Fruit fly (Drosophila melanogaster) whole organism, embryonic: Measurements from ENCODE around the gene Ppm1.

Experiments used
- Antp ChIP-seq: fragments of 200-800 bp; sonication (Bioruptor generic); optimal IDR thresholded peaks from 3 replicates; lab custom pipeline; 2016; ENCODE audit warnings: missing biosample characterization, missing genetic modification characterization
- Blimp-1 ChIP-seq: fragments of 200-800 bp; sonication (Bioruptor generic); optimal IDR thresholded peaks from 3 replicates; lab custom pipeline; 2018; ENCODE audit warnings: missing biosample characterization, missing genetic modification characterization, mild to moderate bottlenecking, moderate library complexity, missing genetic modification reagents
- CG10267 ChIP-seq: fragments of 200-800 bp; sonication (Bioruptor generic); optimal IDR thresholded peaks from 2 replicates; lab custom pipeline; 2018; ENCODE audit warnings: missing biosample characterization, mild to moderate bottlenecking, missing genetic modification characterization, moderate library complexity
- CG10654 ChIP-seq: fragments of 200-800 bp; sonication (Bioruptor generic); optimal IDR thresholded peaks from 2 replicates; lab custom pipeline; 2016; ENCODE audit warnings: missing biosample characterization, missing genetic modification characterization
- CG12236 ChIP-seq: fragments of 200-800 bp; sonication (Bioruptor generic); optimal IDR thresholded peaks from 2 replicates; lab custom pipeline; 2016; ENCODE audit warnings: missing biosample characterization, missing genetic modification characterization
- CG16779 ChIP-seq: fragments of 200-800 bp; sonication (Bioruptor generic); IDR thresholded peaks from 2 replicates; pipeline ENCODE4 v1.3.6; 2022; ENCODE audit warnings: missing biosample characterization, missing genetic modification characterization
- CG16815 ChIP-seq: fragments of 200-800 bp; sonication (Bioruptor generic); optimal IDR thresholded peaks from 3 replicates; lab custom pipeline; 2017; ENCODE audit warnings: missing biosample characterization, mild to moderate bottlenecking, missing genetic modification characterization
- CG17328 ChIP-seq: fragments of 200-800 bp; sonication (Bioruptor generic); IDR thresholded peaks from 2 replicates; pipeline ENCODE4 v1.3.6; 2022; ENCODE audit warnings: missing biosample characterization, missing genetic modification characterization
- CG17361 ChIP-seq: fragments of 200-800 bp; sonication (Bioruptor generic); IDR thresholded peaks from 3 replicates; pipeline ENCODE4 v1.3.6; 2022; ENCODE audit warnings: missing biosample characterization, missing genetic modification characterization
- CG17829 ChIP-seq: fragments of 200-800 bp; optimal IDR thresholded peaks from 2 replicates; lab custom pipeline; 2019; ENCODE audit warnings: missing biosample characterization, mild to moderate bottlenecking, missing genetic modification characterization, moderate library complexity
- CG18011 ChIP-seq: fragments of 200-800 bp; sonication (Bioruptor generic); optimal IDR thresholded peaks from 2 replicates; lab custom pipeline; 2017; ENCODE audit warnings: missing biosample characterization, missing genetic modification characterization, mild to moderate bottlenecking, moderate library complexity, missing genotype
- CG2116 ChIP-seq: fragments of 200-800 bp; sonication (Bioruptor generic); optimal IDR thresholded peaks from 3 replicates; lab custom pipeline; 2018; ENCODE audit warnings: missing biosample characterization, mild to moderate bottlenecking, missing genetic modification characterization
- CG2129 ChIP-seq: fragments of 200-800 bp; sonication (Bioruptor generic); IDR thresholded peaks from 2 replicates; pipeline ENCODE4 v1.3.6; 2022; ENCODE audit warnings: missing biosample characterization, missing genetic modification characterization; ENCODE audit not compliant: partially characterized antibody
- CG2199 ChIP-seq: fragments of 200-800 bp; sonication (Bioruptor generic); IDR thresholded peaks from 3 replicates; pipeline ENCODE4 v1.3.6; 2022; ENCODE audit warnings: missing biosample characterization, missing genetic modification characterization
- CG2875 ChIP-seq: fragments of 200-800 bp; sonication (Bioruptor generic); optimal IDR thresholded peaks from 2 replicates; lab custom pipeline; 2017; ENCODE audit warnings: missing biosample characterization, mild to moderate bottlenecking, missing genetic modification characterization, missing genetic modification reagents
- CG30431 ChIP-seq: fragments of 200-800 bp; sonication (Bioruptor generic); optimal IDR thresholded peaks from 2 replicates; lab custom pipeline; 2017; ENCODE audit warnings: missing biosample characterization, missing genetic modification characterization
- CG32767 ChIP-seq: fragments of 200-800 bp; sonication (Bioruptor generic); IDR thresholded peaks from 2 replicates; pipeline ENCODE4 v1.3.6; 2022; ENCODE audit warnings: missing biosample characterization, missing genetic modification characterization
- CG4424 ChIP-seq: fragments of 200-800 bp; sonication (Bioruptor generic); optimal IDR thresholded peaks from 3 replicates; lab custom pipeline; 2016; ENCODE audit warnings: missing biosample characterization, missing genetic modification characterization
- CG5953 ChIP-seq: fragments of 200-800 bp; sonication (Bioruptor generic); IDR thresholded peaks from 2 replicates; pipeline ENCODE4 v1.3.6; 2022; ENCODE audit warnings: missing biosample characterization, missing genetic modification characterization
- CG6765 ChIP-seq: fragments of 200-800 bp; sonication (Bioruptor generic); optimal IDR thresholded peaks from 3 replicates; lab custom pipeline; 2017; ENCODE audit warnings: missing biosample characterization, mild to moderate bottlenecking, missing genetic modification characterization
- CG7839 ChIP-seq: fragments of 200-800 bp; sonication (Bioruptor generic); optimal IDR thresholded peaks from 3 replicates; lab custom pipeline; 2018; ENCODE audit warnings: missing biosample characterization, mild to moderate bottlenecking, missing genetic modification characterization, moderate library complexity
- CG9215 ChIP-seq: fragments of 200-800 bp; sonication (Bioruptor generic); IDR thresholded peaks from 2 replicates; pipeline ENCODE4 v1.3.6; 2022; ENCODE audit warnings: missing biosample characterization, missing genetic modification characterization
- Camta ChIP-seq: fragments of 200-800 bp; sonication (Bioruptor generic); optimal IDR thresholded peaks from 2 replicates; lab custom pipeline; 2016; ENCODE audit warnings: missing biosample characterization, missing genetic modification characterization
- Chrac-16 ChIP-seq: fragments of 200-800 bp; sonication (Bioruptor generic); optimal IDR thresholded peaks from 3 replicates; lab custom pipeline; 2016; ENCODE audit warnings: missing biosample characterization, missing genetic modification characterization
- CrebB ChIP-seq: fragments of 200-800 bp; sonication (Bioruptor generic); optimal IDR thresholded peaks from 3 replicates; lab custom pipeline; 2018; ENCODE audit warnings: missing biosample characterization, mild to moderate bottlenecking, missing genetic modification characterization
- D19A ChIP-seq: fragments of 200-800 bp; optimal IDR thresholded peaks from 3 replicates; lab custom pipeline; 2019; ENCODE audit warnings: missing biosample characterization, mild to moderate bottlenecking, missing genetic modification characterization, moderate library complexity
- D19B ChIP-seq: fragments of 200-800 bp; sonication (Bioruptor generic); optimal IDR thresholded peaks from 2 replicates; lab custom pipeline; 2017; ENCODE audit warnings: missing biosample characterization, mild to moderate bottlenecking, missing genetic modification characterization
- H15 ChIP-seq: fragments of 200-800 bp; sonication (Bioruptor generic); IDR thresholded peaks from 3 replicates; pipeline ENCODE4 v1.3.6; 2022; ENCODE audit warnings: missing biosample characterization, missing genetic modification characterization
- Hsf ChIP-seq: fragments of 200-800 bp; sonication (Bioruptor generic); optimal IDR thresholded peaks from 3 replicates; lab custom pipeline; 2016; ENCODE audit warnings: missing biosample characterization, missing genetic modification characterization
- Mrtf ChIP-seq: fragments of 200-800 bp; sonication (Bioruptor generic); IDR thresholded peaks from 3 replicates; pipeline ENCODE4 v1.3.6; 2022; ENCODE audit warnings: missing biosample characterization, missing genetic modification characterization
- Pdp1 ChIP-seq, 2 experiments: fragments of 200-800 bp; sonication (Bioruptor generic); optimal IDR thresholded peaks; 3 replicates each; lab custom pipeline; 2016; ENCODE audit warnings: missing biosample characterization in 2 of 2, missing genetic modification characterization in 2 of 2, mild to moderate bottlenecking in 1 of 2, moderate library complexity in 1 of 2
- Sox102F ChIP-seq: fragments of 200-800 bp; sonication (Bioruptor generic); optimal IDR thresholded peaks from 2 replicates; lab custom pipeline; 2018; ENCODE audit warnings: missing biosample characterization, mild to moderate bottlenecking, missing genetic modification characterization, moderate library complexity
- Vsx1 ChIP-seq: fragments of 200-800 bp; sonication (Bioruptor generic); optimal IDR thresholded peaks from 2 replicates; lab custom pipeline; 2017; ENCODE audit warnings: missing biosample characterization, mild to moderate bottlenecking, missing genetic modification characterization, missing genetic modification reagents
- ac ChIP-seq: fragments of 200-800 bp; sonication (Bioruptor generic); optimal IDR thresholded peaks from 3 replicates; lab custom pipeline; 2017; ENCODE audit warnings: missing biosample characterization, mild to moderate bottlenecking, missing genetic modification characterization
- eve ChIP-seq, 2 experiments: fragments of >200 bp; optimal IDR thresholded peaks; 2 replicates each; lab custom pipeline; 2017; ENCODE audit warnings: missing biosample characterization in 2 of 2, missing genetic modification characterization in 2 of 2
- fd96Cb ChIP-seq: fragments of 200-800 bp; sonication (Bioruptor generic); optimal IDR thresholded peaks from 2 replicates; lab custom pipeline; 2018; ENCODE audit warnings: missing biosample characterization, mild to moderate bottlenecking, missing genetic modification characterization, moderate library complexity
- grau ChIP-seq: fragments of 200-800 bp; optimal IDR thresholded peaks from 3 replicates; lab custom pipeline; 2019; ENCODE audit warnings: missing biosample characterization, mild to moderate bottlenecking, missing genetic modification characterization, moderate library complexity
- gro ChIP-seq: fragments of 200-800 bp; sonication (Bioruptor generic); optimal IDR thresholded peaks from 2 replicates; lab custom pipeline; 2016; ENCODE audit warnings: missing biosample characterization, missing genetic modification characterization
- kni ChIP-seq: fragments of 200-800 bp; sonication (Bioruptor generic); optimal IDR thresholded peaks from 3 replicates; lab custom pipeline; 2017; ENCODE audit warnings: mild to moderate bottlenecking, missing biosample characterization, missing genetic modification reagents, missing genetic modification characterization
- lilli ChIP-seq: fragments of 200-800 bp; sonication (Bioruptor generic); optimal IDR thresholded peaks from 3 replicates; lab custom pipeline; 2016; ENCODE audit warnings: missing biosample characterization, missing genetic modification characterization
- lov ChIP-seq, 2 experiments: fragments of 200-800 bp in 1 of 2; fragments of >200 bp in 1 of 2; sonication (Bioruptor generic) in 1 of 2; IDR thresholded peaks in 1 of 2; optimal IDR thresholded peaks in 1 of 2; 2 replicates in 1 of 2; 3 replicates in 1 of 2; pipeline versions ENCODE4 v1.3.6 to Lab custom; 2017 to 2022; ENCODE audit warnings: missing biosample characterization in 1 of 2, missing genetic modification characterization in 1 of 2
- nom ChIP-seq: fragments of 200-800 bp; sonication (Bioruptor generic); optimal IDR thresholded peaks from 2 replicates; lab custom pipeline; 2017; ENCODE audit warnings: missing biosample characterization, missing genetic modification characterization, mild to moderate bottlenecking, moderate library complexity, missing genetic modification reagents
- odd ChIP-seq: fragments of 200-800 bp; sonication (Bioruptor generic); optimal IDR thresholded peaks from 2 replicates; lab custom pipeline; 2017; ENCODE audit warnings: missing biosample characterization, mild to moderate bottlenecking, missing genetic modification characterization
- onecut ChIP-seq: fragments of 200-800 bp; sonication (Bioruptor generic); IDR thresholded peaks from 2 replicates; pipeline ENCODE4 v1.3.6; 2022; ENCODE audit warnings: missing biosample characterization, missing genetic modification characterization
- sd ChIP-seq: fragments of 200-800 bp; sonication (Bioruptor generic); optimal IDR thresholded peaks from 3 replicates; lab custom pipeline; 2018; ENCODE audit warnings: missing biosample characterization, mild to moderate bottlenecking, missing genetic modification characterization, moderate library complexity
- stwl ChIP-seq: fragments of 200-800 bp; sonication (Bioruptor generic); optimal IDR thresholded peaks from 3 replicates; lab custom pipeline; 2018; ENCODE audit warnings: missing biosample characterization, mild to moderate bottlenecking, missing genetic modification characterization, moderate library complexity
- tin ChIP-seq: fragments of 200-800 bp; sonication (Bioruptor generic); optimal IDR thresholded peaks from 3 replicates; lab custom pipeline; 2016; ENCODE audit warnings: missing biosample characterization, missing genetic modification characterization
- wek ChIP-seq: fragments of 200-800 bp; sonication (Bioruptor generic); optimal IDR thresholded peaks from 3 replicates; lab custom pipeline; 2018; ENCODE audit warnings: missing biosample characterization, mild to moderate bottlenecking, missing genetic modification characterization, moderate library complexity
- zfh1 ChIP-seq: fragments of 200-800 bp; sonication (Bioruptor generic); IDR thresholded peaks from 3 replicates; pipeline ENCODE4 v1.3.6; 2022; ENCODE audit warnings: missing biosample characterization, missing genetic modification characterization

Ppm1 gene

DNA sequence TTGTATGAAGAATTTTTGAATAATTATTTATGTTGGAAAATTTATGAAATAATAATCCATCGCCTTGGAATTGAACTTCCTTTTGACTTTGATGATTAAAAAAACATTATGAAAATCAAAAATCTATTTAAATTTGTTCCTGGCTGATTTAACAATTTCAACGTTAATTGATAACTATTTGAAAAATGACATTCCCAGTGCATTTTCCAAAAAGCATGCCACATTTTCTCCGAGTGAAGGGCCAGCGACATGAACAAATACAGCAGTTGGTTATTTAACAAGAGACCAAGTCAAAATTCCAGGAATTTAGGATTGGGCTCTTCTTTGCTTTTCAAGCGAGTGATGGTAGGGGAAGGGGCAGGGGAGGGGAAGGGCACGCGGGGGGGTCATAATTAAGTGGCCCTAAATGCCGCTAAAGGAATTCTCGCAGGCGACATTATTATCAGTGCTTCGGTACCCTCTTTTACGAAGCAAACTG lies 41.3 kb downstream of the Ppm1 start (continued):
- TF ChIP-seq CG18011 (no peak), gro (GFP tag; lab: Kevin White, UChicago) (no peak), Hsf (GFP tag; lab: Kevin White, UChicago) (peak; percentile 16), CG5953 (GFP tag; lab: Robert Waterston, UW) (no peak), CG17328 (GFP tag; lab: Robert Waterston, UW) (0 out of 2 replicates have a peak, but pooled peaks have one; percentile 3), CG10654 (peak; percentile 25), CG2116 (GFP tag; lab: Kevin White, UChicago) (peak; percentile 5), wek (GFP tag; lab: Kevin White, UChicago) (no peak), H15 (GFP tag; lab: Robert Waterston, UW) (0 out of 3 replicates have a peak, but pooled peaks have one; percentile 23), CG16779 (GFP tag; lab: Robert Waterston, UW) (no peak), tin (peak; percentile 38), lov (optimal IDR thresholded peaks at IDR 0.05; lab: Kevin White, UChicago) (no peak), lov (GFP tag; IDR thresholded peaks at IDR 0.05; lab: Robert Waterston, UW) (0 out of 3 replicates have a peak, but pooled peaks have one; percentile 55), CG17361 (GFP tag; lab: Robert Waterston, UW) (peak; percentile 88), stwl (tag; lab: Kevin White, UChicago) (peak; percentile 41), eve (GFP tag; optimal IDR thresholded peaks at IDR 0.05; lab: Kevin White, UChicago) (peak in 1 of 2 experiments; percentile 42), CG4424 (GFP tag; lab: Kevin White, UChicago) (peak; percentile 60), Vsx1 (GFP tag; lab: Kevin White, UChicago) (peak; percentile 6), sd (tag; lab: Kevin White, UChicago) (peak; percentile 70), nom (GFP tag; lab: Kevin White, UChicago) (peak; percentile 70), ac (GFP tag; lab: Kevin White, UChicago) (peak; percentile 56), Camta (peak; percentile 28), CG17829 (tag; lab: Kevin White, UChicago) (peak; percentile 77), odd (GFP tag; lab: Kevin White, UChicago) (no peak), CG16815 (GFP tag; lab: Kevin White, UChicago) (peak; percentile 68), zfh1 (peak; percentile 70), Mrtf (no peak), Pdp1 (GFP tag; optimal IDR thresholded peaks at IDR 0.05; lab: Kevin White, UChicago) (peak; percentile 5 to 23), lilli (peak; percentile 24), CG7839 (tag; lab: Kevin White, UChicago) (peak; percentile 55), grau (tag; lab: Kevin White, UChicago) (peak; percentile 58), CG9215 (peak; percentile 7; the same call in 1 of the 2 replicates), fd96Cb (tag; lab: Kevin White, UChicago) (peak; percentile 57), Chrac-16 (GFP tag; lab: Kevin White, UChicago) (peak; percentile 45), CrebB (tag; lab: Kevin White, UChicago) (no peak), Blimp-1 (peak; percentile 65), D19B (GFP tag; lab: Kevin White, UChicago) (no peak), D19A (tag; lab: Kevin White, UChicago) (peak; percentile 71), CG2199 (GFP tag; lab: Robert Waterston, UW) (0 out of 3 replicates have a peak, but pooled peaks have one; percentile 51), CG32767 (no peak), CG12236 (peak; percentile 5), Sox102F (GFP tag; lab: Kevin White, UChicago) (peak; percentile 20), kni (peak; percentile 60), CG30431 (GFP tag; lab: Kevin White, UChicago) (peak; percentile 51), CG2129 (GFP tag; lab: Robert Waterston, UW) (no peak), onecut (peak; percentile 23; the same call in 1 of the 2 replicates), CG10267 (tag; lab: Kevin White, UChicago) (peak; percentile 78), CG6765 (GFP tag; lab: Kevin White, UChicago) (no peak), CG2875 (GFP tag; lab: Kevin White, UChicago) (peak; percentile 50), Antp (GFP tag; lab: Kevin White, UChicago) (no peak)
